Fruit fly (Drosophila melanogaster) whole organism, larva: ENCODE results near the gene tty.

Experiments
- noc ChIP-seq: fragments of 200-800 bp; sonication (Bioruptor generic); optimal IDR thresholded peaks from 3 replicates; lab custom pipeline; 2019; ENCODE audit warnings: missing biosample characterization, mild to moderate bottlenecking, missing genetic modification characterization, moderate library complexity

Gene tty

DNA sequence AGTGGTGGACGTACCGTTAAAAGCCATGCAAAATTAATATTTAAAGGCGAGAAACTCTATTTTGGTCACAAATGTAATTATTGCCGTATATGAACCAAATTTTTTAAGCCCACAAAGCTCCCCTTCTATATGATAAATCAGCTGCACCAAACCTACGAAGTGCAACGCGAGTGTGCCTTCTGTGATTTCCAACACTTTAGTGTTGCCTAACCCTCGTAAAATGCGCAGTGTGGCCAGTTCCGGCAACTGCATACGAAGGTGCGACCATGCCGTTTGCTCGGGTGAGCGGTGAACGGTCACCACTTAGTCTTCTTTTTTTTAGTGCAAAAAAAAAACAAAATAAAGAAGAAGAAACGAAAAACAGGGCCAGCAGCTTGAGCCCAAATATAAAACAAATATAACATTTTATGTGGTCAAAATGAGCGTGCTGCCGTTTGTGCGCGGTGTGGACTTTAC lies at the start of gene tty, which contains the start of gene fliI:
tty (minus strand) TSS at position 201 of the 456 bp plus-strand sequence.
fliI (plus strand) TSS at position 266 of the 456 bp plus-strand sequence.
- peak; percentile 60 for TF ChIP-seq noc

DNA sequence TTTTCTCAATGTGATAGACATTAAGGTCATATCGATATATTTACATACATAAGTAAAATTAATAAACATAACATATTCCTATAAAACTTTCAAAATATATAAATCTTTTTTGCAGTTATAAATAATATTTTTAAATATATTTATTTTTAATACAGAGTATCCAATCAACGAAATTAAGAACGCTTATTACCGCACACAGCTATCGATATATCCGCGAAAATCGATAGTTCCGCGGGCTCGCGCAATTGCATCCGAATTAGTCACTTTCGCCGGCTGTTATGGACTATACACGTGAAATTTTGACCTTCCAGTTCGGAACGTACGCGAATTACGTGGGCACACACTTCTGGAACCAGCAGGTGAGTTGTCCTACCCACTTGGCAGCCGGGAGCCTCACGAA lies 49.3 kb upstream of the tty start, which contains the start of gene mst:
mst (plus strand) TSS at position 244 of the 400 bp plus-strand sequence.
- no peak for TF ChIP-seq noc

DNA sequence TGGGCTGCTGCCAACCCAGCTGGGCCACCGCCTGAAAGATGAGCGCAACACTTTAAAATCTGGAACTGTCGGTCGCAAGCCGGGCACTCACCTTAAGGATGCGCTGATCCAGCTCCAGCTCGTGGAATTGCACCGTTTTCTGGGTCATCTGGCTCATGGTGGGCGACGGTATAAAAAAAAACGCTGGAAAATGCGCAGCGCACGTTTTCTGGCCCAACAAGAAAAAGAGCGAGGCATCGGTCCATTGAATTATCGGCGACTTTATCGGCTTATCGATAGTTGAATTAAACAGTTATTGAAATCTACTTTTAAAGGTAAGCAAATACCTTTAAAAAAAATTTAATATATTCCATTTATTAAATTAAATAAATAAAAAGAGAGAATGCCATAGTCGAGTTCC lies 48.2 kb upstream of the tty start, which contains the start of gene Ddx56:
Ddx56 (minus strand) TSS at position 252 of the 400 bp plus-strand sequence.
- no peak for TF ChIP-seq noc

DNA sequence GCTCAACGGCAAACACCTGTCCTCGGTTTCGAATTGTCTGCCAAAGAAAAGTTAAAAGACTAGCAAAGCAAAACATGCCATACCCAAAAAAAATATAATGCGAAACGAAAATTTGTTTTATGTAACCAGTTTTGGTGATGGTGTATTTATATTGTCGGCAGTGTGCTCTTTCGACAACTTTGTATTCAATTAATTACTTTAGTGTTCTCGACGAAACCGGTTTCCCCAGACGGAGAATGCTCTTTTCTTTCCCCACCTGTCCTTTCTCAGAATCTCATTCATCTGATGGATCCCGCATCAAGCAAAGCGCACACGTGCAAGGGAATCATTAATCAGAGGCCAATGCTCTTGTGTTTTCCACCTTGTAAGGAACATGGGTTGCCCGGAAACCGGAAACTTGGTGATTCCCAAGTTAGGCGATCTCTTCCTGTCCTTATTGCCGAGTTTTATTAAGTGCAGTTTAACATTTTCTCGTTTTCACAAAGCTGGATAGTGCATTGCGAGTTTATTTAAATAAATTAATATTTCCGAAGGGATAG lies 38.9 kb upstream of the tty start:
- no peak for TF ChIP-seq noc

DNA sequence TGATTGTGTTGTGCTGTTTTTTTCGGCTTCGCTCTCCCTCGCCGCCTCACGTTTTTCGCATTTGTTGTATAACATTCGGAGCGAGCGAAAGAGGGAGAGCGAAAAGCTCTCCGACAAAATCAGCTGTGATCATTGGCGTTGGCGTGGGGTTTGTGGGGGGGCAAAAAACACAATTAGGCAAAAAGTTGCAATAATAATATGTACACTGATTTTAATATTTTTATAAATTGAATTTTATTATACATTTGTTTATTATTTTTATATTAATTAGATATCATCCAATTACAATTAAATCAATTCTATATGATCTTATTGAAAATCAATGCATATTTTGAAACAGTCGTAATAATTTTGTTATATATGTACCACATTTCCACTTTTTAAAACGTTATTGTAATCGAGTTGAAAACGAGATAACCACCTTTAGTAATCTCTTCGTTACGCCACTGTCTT lies 36.1 kb upstream of the tty start:
- TF ChIP-seq noc = peak; percentile 75

DNA sequence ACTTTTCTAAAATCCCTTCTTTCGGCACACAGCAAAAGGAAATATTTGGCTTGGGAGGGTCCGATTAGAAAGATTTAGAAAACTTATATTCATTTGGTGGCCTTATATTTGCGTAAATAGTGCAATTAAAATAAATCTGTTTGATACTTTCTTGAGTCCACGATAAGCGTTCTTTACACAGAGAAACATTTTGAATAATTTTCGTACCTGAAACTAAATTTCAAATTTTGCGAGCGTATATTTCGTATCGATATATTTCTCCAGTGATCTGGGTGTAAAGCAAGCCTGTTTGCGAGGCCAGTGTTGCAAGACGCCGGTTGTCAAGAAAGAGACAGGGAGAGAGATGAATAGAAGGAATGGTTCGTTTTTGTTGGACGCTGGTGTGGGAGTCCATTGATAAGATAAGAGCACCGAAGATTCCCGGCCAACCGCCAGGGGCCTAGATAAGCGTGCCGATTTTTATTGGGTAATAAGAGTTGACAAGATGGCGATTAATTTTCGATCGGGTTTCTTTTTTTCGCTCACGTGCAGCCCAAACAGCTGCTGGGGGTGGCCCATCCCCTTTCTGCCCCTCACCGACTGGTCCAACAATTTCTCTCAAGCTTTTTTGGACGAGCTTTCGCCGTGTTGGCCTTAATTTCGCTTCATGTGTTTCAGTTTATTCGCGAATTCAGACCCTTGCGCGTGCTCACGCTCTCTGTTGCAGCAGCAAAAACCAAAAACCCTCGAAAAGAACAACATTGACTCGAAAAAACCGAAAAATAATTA lies 34.4 kb upstream of the tty start, which contains the start of gene slgA:
slgA (plus strand) TSS at position 344 of the 768 bp plus-strand sequence.
- no peak for TF ChIP-seq noc

DNA sequence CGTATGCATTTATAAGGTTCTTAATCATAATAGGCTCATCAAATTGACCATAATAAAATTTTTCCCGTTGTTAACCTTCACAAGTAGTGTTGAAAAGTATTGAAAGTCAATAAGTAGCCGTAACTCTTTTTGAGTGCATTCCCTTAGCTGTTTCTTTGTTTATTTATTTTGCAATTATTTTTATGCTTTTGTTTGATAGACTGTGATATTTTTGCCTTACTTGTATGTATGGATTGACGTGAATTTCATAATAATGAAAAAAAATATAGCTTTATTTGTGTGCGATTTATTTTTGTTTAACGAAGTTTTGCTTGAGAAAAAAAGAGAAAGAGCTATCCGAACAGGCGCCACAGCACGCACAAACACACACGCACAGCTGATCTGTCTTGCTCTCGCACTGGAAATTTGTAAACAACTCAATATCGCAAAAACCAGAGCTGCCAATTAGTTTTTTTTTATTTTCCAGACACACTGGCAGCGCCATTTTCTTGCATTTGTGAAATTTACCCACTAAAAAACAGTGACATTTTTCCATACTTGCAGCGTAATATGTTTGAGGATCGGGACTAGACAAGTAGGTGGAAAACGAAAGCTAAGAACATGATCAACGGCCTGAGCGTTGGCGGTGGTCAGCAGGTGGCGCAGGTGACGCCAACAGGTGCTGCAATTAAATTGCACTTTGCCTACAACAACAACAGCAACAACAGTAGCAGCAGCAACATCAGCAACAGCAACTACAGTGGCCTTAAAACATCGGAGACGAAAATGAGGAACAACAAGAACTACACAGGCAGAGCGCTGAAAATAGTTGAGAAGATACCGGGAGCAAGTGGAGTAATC lies 29.9 kb upstream of the tty start:
- no peak for TF ChIP-seq noc

DNA sequence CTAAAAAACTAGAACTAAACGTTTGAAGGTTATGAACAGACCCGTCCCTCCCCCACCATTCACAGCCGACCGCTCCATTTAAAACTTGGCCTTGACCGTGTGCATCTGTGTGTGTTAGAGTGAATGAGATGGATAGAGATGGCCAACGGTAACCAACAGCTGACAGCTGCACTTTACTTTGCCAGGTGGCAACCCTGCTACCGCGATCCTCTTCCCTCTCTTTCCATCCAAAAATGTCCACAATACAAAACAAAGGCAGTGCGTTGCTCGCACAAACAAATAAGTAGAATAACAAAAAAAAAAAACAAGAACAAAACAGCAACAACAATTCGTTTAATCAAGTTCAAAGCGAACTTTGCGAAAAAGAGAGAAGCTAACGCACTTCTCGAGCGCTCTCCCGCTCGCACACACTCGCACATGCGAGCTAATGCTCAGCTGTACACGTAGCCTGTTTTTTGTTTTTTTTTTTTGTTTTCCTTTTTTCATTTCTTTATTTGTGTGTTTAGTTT lies 29.0 kb upstream of the tty start:
- no peak for TF ChIP-seq noc

DNA sequence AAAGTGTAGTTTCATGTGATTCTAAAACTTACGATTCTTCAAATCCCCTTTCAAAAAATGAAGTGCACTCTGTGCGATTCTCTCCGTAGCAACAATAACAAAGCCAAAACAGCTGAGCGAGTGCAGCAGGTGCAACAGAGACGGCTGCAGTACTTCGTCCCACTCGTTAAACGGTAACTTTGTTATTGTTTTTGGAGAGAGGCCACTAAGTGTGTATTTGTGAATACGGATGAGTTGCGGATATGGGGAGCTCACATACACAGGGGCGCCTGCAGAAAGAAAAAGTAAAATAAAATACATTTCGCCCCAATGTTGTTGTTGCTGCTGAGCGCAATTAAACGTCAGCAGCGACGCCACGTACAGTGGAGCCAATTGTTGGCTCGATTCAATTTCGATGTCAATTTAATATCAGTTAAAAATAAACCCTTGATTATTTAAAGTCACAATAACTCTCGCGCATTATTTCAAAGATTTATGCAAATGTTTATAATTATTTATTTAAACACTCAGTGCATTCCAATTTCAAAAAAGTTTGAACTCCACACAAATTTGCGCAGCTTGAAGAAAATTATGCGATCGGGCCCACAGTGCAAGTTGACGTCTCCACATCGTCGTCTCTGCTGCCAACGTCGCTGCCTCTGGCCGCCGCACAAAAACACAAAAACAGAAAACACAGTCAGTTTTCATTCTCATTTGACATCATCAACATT lies 28.0 kb upstream of the tty start:
- peak; percentile 99 for TF ChIP-seq noc

DNA sequence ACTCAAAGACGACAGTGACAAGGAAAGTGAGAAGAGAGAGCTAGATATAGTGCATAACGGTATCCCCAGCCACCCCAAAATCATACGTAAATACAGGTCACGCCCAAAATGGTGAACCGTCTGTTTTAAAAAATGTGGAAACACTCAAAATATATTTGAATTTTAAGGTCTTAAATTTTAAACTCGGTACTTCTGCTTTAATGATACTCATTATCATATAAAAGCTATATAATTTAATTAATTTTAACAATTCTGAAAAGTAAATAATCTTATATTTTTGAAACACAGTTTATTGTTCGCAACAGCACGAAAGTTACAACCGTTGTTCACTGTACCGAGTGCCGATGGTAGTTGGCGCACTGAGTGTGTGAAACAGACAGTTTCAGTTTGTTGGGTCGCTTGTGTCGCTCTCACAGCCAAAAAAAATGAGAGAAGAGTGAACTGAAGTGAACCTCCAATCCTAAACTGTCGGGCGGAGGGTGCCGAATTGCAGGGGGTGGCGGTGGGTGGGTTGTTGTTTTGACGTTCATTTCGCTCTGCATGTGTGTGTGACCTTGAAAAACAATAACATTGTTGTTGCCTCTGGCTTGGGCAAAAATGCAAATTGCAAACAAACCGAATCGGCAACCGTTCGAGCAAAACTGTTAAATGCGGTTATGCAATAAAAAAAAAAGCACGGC lies 27.0 kb upstream of the tty start:
- TF ChIP-seq noc = peak; percentile 95

DNA sequence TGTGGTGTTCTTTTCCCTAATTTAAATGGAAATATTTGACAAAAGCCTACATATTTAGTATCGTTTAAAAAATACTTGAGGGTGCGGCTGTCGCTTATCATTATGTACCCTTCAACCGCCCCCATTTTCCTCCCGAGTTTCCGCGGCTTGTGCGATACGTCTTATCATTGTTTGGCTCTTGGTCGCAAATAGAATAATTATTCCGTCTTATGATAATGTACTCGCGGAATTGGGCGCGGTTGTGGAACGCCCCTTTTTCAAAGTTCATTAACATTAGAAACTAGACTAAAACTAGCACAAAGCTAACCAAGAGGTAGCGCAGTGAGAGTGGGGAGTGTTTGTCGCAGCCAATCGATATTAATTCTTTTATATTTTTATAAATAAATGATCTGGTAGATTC lies 25.9 kb upstream of the tty start:
- no peak for TF ChIP-seq noc

DNA sequence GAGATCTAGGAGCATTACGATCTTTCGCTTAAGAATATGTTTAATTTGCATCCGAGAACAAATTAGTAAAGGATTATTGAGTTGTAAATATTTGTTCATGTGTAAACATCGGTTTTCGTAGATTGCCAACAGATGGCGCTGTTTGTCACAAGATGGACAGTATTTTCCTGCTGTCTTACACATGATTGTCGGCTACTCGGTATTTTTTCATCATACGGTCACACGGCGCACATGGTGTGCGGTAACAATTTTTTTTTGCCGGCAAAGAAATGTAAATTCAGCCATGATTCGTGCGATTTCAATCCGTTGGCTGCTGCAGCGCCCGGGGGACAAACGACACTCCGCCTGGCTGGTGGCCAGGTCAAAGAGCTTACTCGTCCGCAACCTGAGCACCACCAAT lies 23.4 kb upstream of the tty start, which contains the start of the genes bbx and waw:
bbx (plus strand) TSS at position 151 of the 400 bp plus-strand sequence.
waw (plus strand) TSS at position 151 of the 400 bp plus-strand sequence.
- TF ChIP-seq noc = no peak

DNA sequence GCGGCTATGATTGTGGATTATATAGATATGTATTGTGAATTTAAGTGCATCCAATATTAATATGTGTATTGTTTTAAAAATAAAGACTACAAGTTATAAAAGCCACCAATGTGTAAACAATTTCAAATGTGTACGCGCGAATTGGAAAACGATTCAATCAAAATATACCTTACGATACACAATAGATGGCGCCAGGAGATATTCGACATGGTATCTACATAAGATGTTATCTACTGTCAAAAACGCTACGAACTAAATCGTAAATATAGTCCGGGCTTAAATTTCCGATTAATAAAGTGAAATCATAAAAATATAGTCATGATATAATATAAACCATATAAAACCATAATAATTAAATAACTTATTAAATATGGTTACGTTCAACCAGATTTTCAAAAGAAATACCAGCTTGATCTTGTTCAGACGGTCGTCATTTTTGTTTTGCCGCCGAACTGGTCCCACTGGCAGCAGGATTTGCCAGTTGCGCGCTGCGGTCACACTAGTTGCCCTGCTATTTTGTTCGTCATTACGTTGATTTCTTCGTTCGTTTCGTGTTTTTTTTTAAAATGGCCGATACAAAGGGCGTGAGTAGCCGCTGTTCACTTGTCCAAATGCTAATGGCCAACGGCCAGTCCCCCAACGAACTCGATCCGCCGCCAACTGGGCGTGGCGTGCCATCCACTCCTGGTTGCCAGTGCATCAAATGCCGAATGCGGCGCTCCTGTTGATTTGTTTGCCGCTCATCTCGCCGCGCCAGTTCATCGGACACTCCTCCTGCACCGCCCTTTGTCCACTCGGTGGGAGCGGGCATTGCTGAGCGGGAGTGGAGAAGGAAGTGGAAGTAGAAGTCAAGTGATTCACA lies 18.6 kb upstream of the tty start, which contains the start of gene Septin1:
Septin1 (plus strand) TSS at position 477 of the 862 bp plus-strand sequence.
- no peak for TF ChIP-seq noc

DNA sequence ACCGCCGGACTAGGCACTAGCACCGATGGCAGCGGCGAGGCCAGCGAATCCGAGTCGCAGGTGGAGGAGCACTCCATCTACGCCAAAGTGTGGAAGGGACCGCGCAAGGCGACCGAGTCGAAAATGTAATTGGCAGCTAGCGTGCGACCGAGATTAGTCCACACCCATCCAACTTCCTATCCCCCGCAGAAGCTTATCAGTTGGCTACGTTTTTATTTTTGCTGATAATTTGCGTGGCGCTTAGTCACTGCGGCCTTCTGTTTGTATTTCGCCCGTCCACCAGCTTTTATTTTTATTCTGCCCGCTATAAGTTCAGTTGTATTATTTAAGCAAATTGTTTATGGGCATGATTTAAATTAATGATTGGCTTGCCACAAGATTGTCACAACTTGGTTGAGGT lies 14.1 kb upstream of the tty start:
- peak; percentile 10 for TF ChIP-seq noc
